Fruit fly (Drosophila melanogaster): ENCODE results near the gene CG4408.

Gene CG4408

dm6 chr3R:23314332-23314731, 49.0 kb downstream of the CG4408 start (continued):
- TF ChIP-seq Atf-2 (GFP tag; optimal IDR thresholded peaks at IDR 0.05) (no peak), fd102C (GFP tag; optimal IDR thresholded peaks at IDR 0.05) (peak; percentile 36), kah (GFP tag; optimal IDR thresholded peaks at IDR 0.05) (peak; percentile 80), Eip74EF (GFP tag; optimal IDR thresholded peaks at IDR 0.05) (peak in 1 of 2 experiments; percentile 66), NFAT (GFP tag; IDR thresholded peaks at IDR 0.05) (no peak), CG3847 (GFP tag; IDR thresholded peaks at IDR 0.05) (0 out of 2 replicates have a peak, but pooled peaks have one; percentile 17), Tbp (GFP tag; optimal IDR thresholded peaks at IDR 0.05) (no peak), Asciz (GFP tag; optimal IDR thresholded peaks at IDR 0.05) (peak; percentile 47), HHEX (GFP tag; optimal IDR thresholded peaks at IDR 0.05) (peak; percentile 56), CG4617 (GFP tag; optimal IDR thresholded peaks at IDR 0.05; ENCODE audit: borderline replicate concordance) (no peak), CG34224 (GFP tag; IDR thresholded peaks at IDR 0.05; ENCODE audit: partially characterized antibody) (peak; percentile 22; the same call in 2 of the 3 replicates), ab (GFP tag; optimal IDR thresholded peaks at IDR 0.05) (no peak), CG31365 (tag; optimal IDR thresholded peaks at IDR 0.05) (peak; percentile 67), sim (GFP tag; IDR thresholded peaks at IDR 0.05) (no peak), trem (tag; optimal IDR thresholded peaks at IDR 0.05) (peak; percentile 27), CG11247 (GFP tag; IDR thresholded peaks at IDR 0.05) (no peak), shn (GFP tag; optimal IDR thresholded peaks at IDR 0.05) (no peak), Sin3A (optimal IDR thresholded peaks at IDR 0.05) (no peak), exex (tag; optimal IDR thresholded peaks at IDR 0.05) (peak; percentile 21), CG13123 (GFP tag; optimal IDR thresholded peaks at IDR 0.05) (no peak), dimm (GFP tag; IDR thresholded peaks at IDR 0.05) (no peak), CG34376 (GFP tag; optimal IDR thresholded peaks at IDR 0.05) (peak; percentile 76), Spps (tag; optimal IDR thresholded peaks at IDR 0.05) (no peak), CG18599 (GFP tag; optimal IDR thresholded peaks at IDR 0.05) (peak; percentile 42), CG7357 (GFP tag; IDR thresholded peaks at IDR 0.05) (no peak), ci (GFP tag; IDR thresholded peaks at IDR 0.05) (peak; percentile 82), fu2 (GFP tag; optimal IDR thresholded peaks at IDR 0.05) (no peak), gce (GFP tag; IDR thresholded peaks at IDR 0.05) (peak; percentile 77; the same call in 2 of the 3 replicates), chn (GFP tag; optimal IDR thresholded peaks at IDR 0.05) (no peak), jing (GFP tag; optimal IDR thresholded peaks at IDR 0.05) (no peak), CG6654 (GFP tag; optimal IDR thresholded peaks at IDR 0.05) (no peak), Ssrp (tag; optimal IDR thresholded peaks at IDR 0.05) (no peak), twi (tag; optimal IDR thresholded peaks at IDR 0.05) (peak; percentile 16), gfzf (GFP tag; optimal IDR thresholded peaks at IDR 0.05) (no peak), CG18619 (GFP tag; optimal IDR thresholded peaks at IDR 0.05) (no peak), Dll (GFP tag; IDR thresholded peaks at IDR 0.05; ENCODE audit: partially characterized antibody) (no peak), Mrtf (GFP tag; IDR thresholded peaks at IDR 0.05) (no peak), z (GFP tag; IDR thresholded peaks at IDR 0.05) (0 out of 3 replicates have a peak, but pooled peaks have one; percentile 53), CG16863 (GFP tag; optimal IDR thresholded peaks at IDR 0.05) (no peak), CG2889 (GFP tag; IDR thresholded peaks at IDR 0.05) (no peak), HmgZ (tag; optimal IDR thresholded peaks at IDR 0.05) (peak; percentile 20), CG11456 (GFP tag; IDR thresholded peaks at IDR 0.05) (no peak), CG5245 (GFP tag; optimal IDR thresholded peaks at IDR 0.05) (no peak), gt (GFP tag; IDR thresholded peaks at IDR 0.05) (no peak), dan (GFP tag; IDR thresholded peaks at IDR 0.05) (no peak), chif (GFP tag; optimal IDR thresholded peaks at IDR 0.05) (no peak), mirr (GFP tag; optimal IDR thresholded peaks at IDR 0.05) (peak; percentile 88), Hr78 (GFP tag; optimal IDR thresholded peaks at IDR 0.05) (no peak), NfI (GFP tag; optimal IDR thresholded peaks at IDR 0.05) (peak; percentile 64), cwo (GFP tag; optimal IDR thresholded peaks at IDR 0.05) (no peak), CG13287 (GFP tag; IDR thresholded peaks at IDR 0.05; ENCODE audit: partially characterized antibody) (peak; percentile 25; the same call in 1 of the 2 replicates)

All from whole organism, embryonic.